Worm (Caenorhabditis elegans) whole organism, late embryonic: ENCODE results near the gene msp-33.

Experiments
- C08G9.2 ChIP-seq: sonication (generic microtip); optimal IDR thresholded peaks from 2 replicates; lab custom pipeline; 2016; ENCODE audit warnings: mild to moderate bottlenecking, missing genetic modification characterization, moderate library complexity, missing compliant biosample characterization
- C38D4.7 ChIP-seq: fragments of 200-800 bp; sonication (Bioruptor generic); optimal IDR thresholded peaks from 2 replicates; lab custom pipeline; 2018; ENCODE audit warnings: mild to moderate bottlenecking, missing genetic modification characterization, moderate library complexity, missing compliant biosample characterization
- T23F11.4 ChIP-seq: fragments of 200-800 bp; sonication (Bioruptor generic); optimal IDR thresholded peaks from 2 replicates; lab custom pipeline; 2018; ENCODE audit warnings: mild to moderate bottlenecking, missing genetic modification characterization, missing compliant biosample characterization
- Y22D7AL.16 ChIP-seq: sonication (generic microtip); optimal IDR thresholded peaks from 2 replicates; lab custom pipeline; 2016; ENCODE audit warnings: missing genetic modification characterization, missing compliant biosample characterization
- ama-1 ChIP-seq: fragments of 150-350 bp; optimal IDR thresholded peaks from 2 replicates; lab custom pipeline; 2014
- ceh-30 ChIP-seq: fragments of 150-350 bp; optimal IDR thresholded peaks from 2 replicates; lab custom pipeline; 2014; ENCODE audit warnings: missing biosample characterization, missing genetic modification characterization
- ceh-31 ChIP-seq: sonication (generic microtip); optimal IDR thresholded peaks from 2 replicates; lab custom pipeline; 2016; ENCODE audit warnings: missing genetic modification characterization, missing compliant biosample characterization
- ceh-45 ChIP-seq: fragments of 200-800 bp; sonication (Bioruptor generic); IDR thresholded peaks from 2 replicates; pipeline ENCODE4 v1.3.6; 2022; ENCODE audit warnings: missing genetic modification reagents, missing genetic modification characterization, missing compliant biosample characterization
- che-1 ChIP-seq: sonication (generic microtip); optimal IDR thresholded peaks from 2 replicates; lab custom pipeline; 2016; ENCODE audit warnings: mild to moderate bottlenecking, missing genetic modification characterization, missing compliant biosample characterization
- elt-2 ChIP-seq: sonication (generic microtip); optimal IDR thresholded peaks from 2 replicates; lab custom pipeline; 2016; ENCODE audit warnings: missing genetic modification reagents, missing genetic modification characterization, missing compliant biosample characterization
- elt-4 ChIP-seq: sonication (generic microtip); optimal IDR thresholded peaks from 2 replicates; lab custom pipeline; 2016; ENCODE audit warnings: missing genetic modification characterization, missing compliant biosample characterization
- ets-4 ChIP-seq: sonication (generic microtip); optimal IDR thresholded peaks from 2 replicates; lab custom pipeline; 2016; ENCODE audit warnings: missing genetic modification characterization, missing compliant biosample characterization
- fkh-10 ChIP-seq: fragments of 150-350 bp; optimal IDR thresholded peaks from 2 replicates; lab custom pipeline; 2014; ENCODE audit warnings: missing biosample characterization, missing genetic modification reagents, missing genetic modification characterization
- gmeb-2 ChIP-seq: sonication (generic microtip); optimal IDR thresholded peaks from 2 replicates; lab custom pipeline; 2016; ENCODE audit warnings: missing genetic modification characterization, inconsistent platforms, missing compliant biosample characterization
- hlh-15 ChIP-seq: sonication (generic microtip); optimal IDR thresholded peaks from 2 replicates; lab custom pipeline; 2016; ENCODE audit warnings: missing genetic modification characterization, missing compliant biosample characterization
- hlh-6 ChIP-seq: sonication (generic microtip); optimal IDR thresholded peaks from 2 replicates; lab custom pipeline; 2016; ENCODE audit warnings: missing genotype, missing genetic modification characterization, missing compliant biosample characterization
- hlh-8 ChIP-seq: sonication (generic microtip); optimal IDR thresholded peaks from 2 replicates; lab custom pipeline; 2016; ENCODE audit warnings: missing genotype, missing genetic modification characterization, missing compliant biosample characterization
- lin-11 ChIP-seq: fragments of 200-800 bp; sonication (Bioruptor generic); optimal IDR thresholded peaks from 2 replicates; lab custom pipeline; 2018; ENCODE audit warnings: mild to moderate bottlenecking, missing genetic modification characterization, missing compliant biosample characterization
- nfya-1 ChIP-seq: sonication (generic microtip); optimal IDR thresholded peaks from 2 replicates; lab custom pipeline; 2017; ENCODE audit warnings: missing genetic modification characterization, mild to moderate bottlenecking, missing compliant biosample characterization, antibody characterized with exemption, moderate library complexity
- nhr-11 ChIP-seq: fragments of 150-350 bp; optimal IDR thresholded peaks from 2 replicates; lab custom pipeline; 2014; ENCODE audit warnings: missing biosample characterization, missing genetic modification characterization
- nhr-232 ChIP-seq: sonication (generic microtip); optimal IDR thresholded peaks from 2 replicates; lab custom pipeline; 2016; ENCODE audit warnings: missing genetic modification characterization, missing compliant biosample characterization
- pat-9 ChIP-seq: fragments of 200-800 bp; sonication (Bioruptor generic); optimal IDR thresholded peaks from 2 replicates; lab custom pipeline; 2018; ENCODE audit warnings: mild to moderate bottlenecking, missing genetic modification characterization, moderate library complexity, missing compliant biosample characterization
- pax-1 ChIP-seq: fragments of 150-350 bp; optimal IDR thresholded peaks from 2 replicates; lab custom pipeline; 2014; ENCODE audit warnings: missing biosample characterization, missing genetic modification characterization
- pha-2 ChIP-seq: sonication (generic microtip); optimal IDR thresholded peaks from 2 replicates; lab custom pipeline; 2017; ENCODE audit warnings: mild to moderate bottlenecking, missing genetic modification characterization, missing compliant biosample characterization
- pha-4 ChIP-seq: fragments of 150-350 bp; optimal IDR thresholded peaks from 2 replicates; lab custom pipeline; 2018; ENCODE audit warnings: missing biosample characterization, missing genetic modification reagents, missing genetic modification characterization
- rnt-1 ChIP-seq: sonication (generic microtip); optimal IDR thresholded peaks from 2 replicates; lab custom pipeline; 2016; ENCODE audit warnings: missing genetic modification characterization, missing compliant biosample characterization
- sdc-2 ChIP-seq: sonication (generic microtip); optimal IDR thresholded peaks from 2 replicates; lab custom pipeline; 2016; ENCODE audit warnings: missing genotype, missing genetic modification characterization, missing compliant biosample characterization

Gene msp-33

DNA sequence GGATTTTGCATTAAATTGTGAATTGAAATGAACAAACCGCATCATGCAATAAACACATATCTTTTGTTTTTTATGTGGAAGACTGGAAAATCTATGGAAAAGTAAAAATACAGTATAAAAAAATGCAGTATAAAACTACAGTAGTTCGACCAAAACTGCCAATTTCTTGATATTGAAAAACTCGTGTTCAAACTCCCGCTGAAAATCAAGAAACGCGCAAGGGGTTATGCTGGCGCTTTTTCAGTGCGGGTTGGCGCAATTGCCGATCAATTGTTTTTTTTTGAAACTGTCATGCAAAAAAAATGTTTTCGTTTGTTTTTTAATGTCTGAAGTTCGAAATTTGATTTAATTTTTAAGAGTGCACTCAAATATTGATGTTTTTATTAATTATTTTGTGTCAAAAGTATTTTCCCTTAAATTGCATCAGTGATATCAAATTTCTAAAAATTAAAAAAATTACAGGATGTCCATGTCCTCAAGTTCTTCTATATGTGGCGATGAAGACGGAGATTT is 40.8 kb downstream of the msp-33 start, which contains the start of gene dnj-9 (continued):
- TF ChIP-seq sdc-2 (tag; lab: Kevin White, UChicago): peak; percentile 10
- peak; percentile 40 for TF ChIP-seq T23F11.4 (GFP tag; lab: Kevin White, UChicago)
- peak; percentile 60 for TF ChIP-seq ceh-31 (tag; lab: Kevin White, UChicago)
- TF ChIP-seq nhr-11 (tag; lab: Kevin White, UChicago): no peak
- peak; percentile 20 for TF ChIP-seq pax-1 (tag; lab: Kevin White, UChicago)
- peak; percentile 14 for TF ChIP-seq hlh-6 (tag; lab: Kevin White, UChicago)
- peak; percentile 6 for TF ChIP-seq ets-4
- TF ChIP-seq elt-2 (tag; lab: Kevin White, UChicago): peak; percentile 92
- no peak for TF ChIP-seq elt-4 (tag; lab: Kevin White, UChicago)
- TF ChIP-seq pha-2 (tag; lab: Kevin White, UChicago): peak; percentile 44
- peak; percentile 19 for TF ChIP-seq gmeb-2 (tag; lab: Kevin White, UChicago)
- TF ChIP-seq lin-11 (tag; lab: Kevin White, UChicago): peak; percentile 57
- no peak for TF ChIP-seq ceh-45 (GFP tag; lab: Robert Waterston, UW)
- peak; percentile 24 for TF ChIP-seq C38D4.7 (GFP tag; lab: Kevin White, UChicago)
- TF ChIP-seq pha-4 (tag; lab: Kevin White, UChicago): no peak
- TF ChIP-seq fkh-10 (GFP tag; lab: Kevin White, UChicago): no peak
- peak; percentile 78 for TF ChIP-seq nfya-1 (tag; lab: Kevin White, UChicago)
- no peak for TF ChIP-seq hlh-15 (tag; lab: Kevin White, UChicago)
- TF ChIP-seq pat-9: peak; percentile 37
- peak; percentile 73 for TF ChIP-seq ceh-30 (tag; lab: Kevin White, UChicago)
- peak; percentile 33 for TF ChIP-seq Y22D7AL.16
- TF ChIP-seq C08G9.2 (tag; lab: Kevin White, UChicago): peak; percentile 45

DNA sequence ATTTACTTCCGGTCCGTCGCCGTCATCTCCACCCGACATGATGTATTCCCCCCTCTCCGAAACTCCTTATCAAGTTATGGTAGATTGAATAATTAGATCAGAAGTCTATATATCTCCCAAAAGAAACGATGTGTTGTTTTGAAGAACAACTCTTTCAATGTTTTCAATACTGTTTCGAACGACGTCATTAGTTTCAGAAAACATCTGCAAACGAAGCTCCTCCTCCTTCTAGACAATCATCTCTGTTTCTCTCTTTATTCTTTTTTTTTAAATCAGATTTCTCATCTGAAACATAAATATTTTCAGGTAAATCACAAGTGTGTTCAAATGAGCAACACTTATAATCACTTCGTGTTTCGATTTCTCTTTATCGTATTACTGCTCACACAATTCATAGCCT is 42.6 kb downstream of the msp-33 start, which contains the start of gene T23B7.3:
TSS of gene T23B7.3 (plus strand) at position 301 of the 400 bp plus-strand sequence.
- TF ChIP-seq fkh-10 (GFP tag; lab: Kevin White, UChicago): no peak
- TF ChIP-seq ceh-30 (tag; lab: Kevin White, UChicago): no peak
- no peak for TF ChIP-seq hlh-8 (tag; lab: Kevin White, UChicago)
- TF ChIP-seq rnt-1 (tag; lab: Kevin White, UChicago): no peak
- TF ChIP-seq che-1 (tag; lab: Kevin White, UChicago): no peak
- no peak for TF ChIP-seq hlh-15 (tag; lab: Kevin White, UChicago)
- no peak for TF ChIP-seq nhr-232 (tag; lab: Kevin White, UChicago)
- TF ChIP-seq ama-1 (lab: Kevin White, UChicago): no peak
- TF ChIP-seq, all 69 proteins: peak for 0
